ENCODE assay signal across 1 fruit fly cellular context in the genomic region with DNA sequence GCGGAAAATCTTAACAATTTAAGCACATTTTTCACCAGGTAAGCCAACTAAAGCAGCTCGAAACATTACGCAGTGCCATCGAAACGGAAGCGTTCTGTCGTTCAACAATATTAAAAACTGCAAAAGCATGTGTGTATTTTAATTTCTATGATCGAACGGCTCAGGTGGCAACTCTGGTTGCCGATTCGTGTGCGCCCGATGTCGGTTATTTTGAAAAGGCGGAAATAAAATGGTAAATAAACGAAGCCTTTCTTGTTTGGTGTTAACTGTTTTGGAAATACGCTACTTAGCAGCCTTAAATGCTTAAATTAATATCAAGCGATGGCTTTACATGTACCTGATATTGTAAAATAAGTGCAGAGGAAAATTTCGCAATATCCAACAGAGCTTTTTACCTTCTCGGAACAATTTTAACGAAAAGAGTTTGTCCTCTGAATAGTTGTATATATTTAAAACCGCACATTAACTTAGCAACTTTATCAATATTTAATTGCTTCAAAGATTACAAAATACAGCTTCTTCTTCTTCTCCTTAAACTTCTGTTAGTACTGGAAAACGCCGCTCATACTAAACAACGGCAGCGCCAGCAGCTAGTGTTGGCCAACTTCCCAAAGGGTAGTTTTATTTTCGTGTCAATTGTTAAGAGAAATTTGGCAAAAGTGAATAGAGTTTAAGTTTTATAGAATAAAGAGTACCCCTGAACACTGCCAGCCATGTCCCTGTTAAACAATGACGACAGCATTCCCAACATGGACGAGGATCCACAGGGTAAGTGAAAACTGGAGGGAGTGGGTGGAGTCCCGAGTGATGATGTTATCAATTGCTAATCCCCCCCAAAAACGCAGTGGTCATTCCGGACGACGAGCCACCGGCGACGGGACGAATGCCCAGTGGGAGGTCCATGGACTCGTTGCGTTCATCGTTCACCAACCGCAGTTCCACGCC.
A peak's percentile ranks its signal among the peaks of the same experiment; 100 is the strongest.
TF ChIP-seq lines count a peak whose summit lies in the region.

A gene (plus strand): TSS at position 588 of the 945 bp plus-strand sequence.

TF ChIP-seq in whole organism, embryonic, 481 proteins besides CTCF, POLR2A, EP300 and RAD21 (continued from another document and continues in another):
- TF ChIP-seq stc (GFP tag; IDR thresholded peaks at IDR 0.05; lab: Robert Waterston, UW) = no peak
- TF ChIP-seq Mes4 (GFP tag; optimal IDR thresholded peaks at IDR 0.05; lab: Kevin White, UChicago) = no peak
- no peak for TF ChIP-seq Vsx1 (GFP tag; optimal IDR thresholded peaks at IDR 0.05; lab: Kevin White, UChicago)
- TF ChIP-seq CG11093 (GFP tag; IDR thresholded peaks at IDR 0.05; lab: Robert Waterston, UW) = no peak
- TF ChIP-seq z (GFP tag; IDR thresholded peaks at IDR 0.05; lab: Robert Waterston, UW) = no peak
- no peak for TF ChIP-seq Bgb (GFP tag; IDR thresholded peaks at IDR 0.05; lab: Robert Waterston, UW; ENCODE audit: partially characterized antibody)
- TF ChIP-seq Med (GFP tag; lab: Kevin White, UChicago) = peak; percentile 88
- no peak for TF ChIP-seq toy (GFP tag; IDR thresholded peaks at IDR 0.05; lab: Robert Waterston, UW)
- no peak for TF ChIP-seq danr (GFP tag; IDR thresholded peaks at IDR 0.05; lab: Robert Waterston, UW)
- TF ChIP-seq jumu (GFP tag; optimal IDR thresholded peaks at IDR 0.05; lab: Kevin White, UChicago) = peak; percentile 38
- TF ChIP-seq CG15269 (tag; optimal IDR thresholded peaks at IDR 0.05; lab: Kevin White, UChicago) = no peak
- TF ChIP-seq CG5953 (GFP tag; IDR thresholded peaks at IDR 0.05; lab: Robert Waterston, UW) = no peak
- peak; percentile 59 for TF ChIP-seq CG2120 (GFP tag; optimal IDR thresholded peaks at IDR 0.05; lab: Kevin White, UChicago)
- TF ChIP-seq CG14710 (tag; optimal IDR thresholded peaks at IDR 0.05; lab: Kevin White, UChicago) = peak; percentile 39
- peak; percentile 2 for TF ChIP-seq CG8388 (GFP tag; optimal IDR thresholded peaks at IDR 0.05; lab: Kevin White, UChicago)
- no peak for TF ChIP-seq insv (GFP tag; optimal IDR thresholded peaks at IDR 0.05; lab: Kevin White, UChicago)
- no peak for TF ChIP-seq GATAe (GFP tag; conservative IDR thresholded peaks at IDR 0.05; lab: Robert Waterston, UW)
- no peak for TF ChIP-seq onecut (GFP tag; IDR thresholded peaks at IDR 0.05; lab: Robert Waterston, UW)
- no peak for TF ChIP-seq Six4 (GFP tag; optimal IDR thresholded peaks at IDR 0.05; lab: Kevin White, UChicago)
- TF ChIP-seq CG2202 (tag; optimal IDR thresholded peaks at IDR 0.05; lab: Kevin White, UChicago) = no peak
- TF ChIP-seq NC2α (GFP tag; optimal IDR thresholded peaks at IDR 0.05; lab: Kevin White, UChicago) = peak; percentile 8
- TF ChIP-seq CG7556 (GFP tag; optimal IDR thresholded peaks at IDR 0.05; lab: Kevin White, UChicago) = no peak
- TF ChIP-seq slou (GFP tag; optimal IDR thresholded peaks at IDR 0.05; lab: Kevin White, UChicago) = no peak
- no peak for TF ChIP-seq CG16779 (GFP tag; IDR thresholded peaks at IDR 0.05; lab: Robert Waterston, UW)
- no peak for TF ChIP-seq ac (GFP tag; optimal IDR thresholded peaks at IDR 0.05; lab: Kevin White, UChicago)
- TF ChIP-seq ftz-f1 (GFP tag; optimal IDR thresholded peaks at IDR 0.05; lab: Kevin White, UChicago) = no peak
- no peak for TF ChIP-seq hth (optimal IDR thresholded peaks at IDR 0.05; lab: Kevin White, UChicago)
- TF ChIP-seq Hmx (GFP tag; optimal IDR thresholded peaks at IDR 0.05; lab: Kevin White, UChicago) = no peak
- no peak for TF ChIP-seq CG12299 (tag; optimal IDR thresholded peaks at IDR 0.05; lab: Kevin White, UChicago)
- TF ChIP-seq tna (GFP tag; IDR thresholded peaks at IDR 0.05; lab: Robert Waterston, UW; ENCODE audit: partially characterized antibody) = no peak
- no peak for TF ChIP-seq schlank (tag; optimal IDR thresholded peaks at IDR 0.05; lab: Kevin White, UChicago)
- TF ChIP-seq Hand (GFP tag; optimal IDR thresholded peaks at IDR 0.05; lab: Kevin White, UChicago) = no peak
- TF ChIP-seq odd (GFP tag; optimal IDR thresholded peaks at IDR 0.05; lab: Kevin White, UChicago) = no peak
- TF ChIP-seq CG6765 (GFP tag; optimal IDR thresholded peaks at IDR 0.05; lab: Kevin White, UChicago) = no peak
- TF ChIP-seq bsh (GFP tag; optimal IDR thresholded peaks at IDR 0.05; lab: Kevin White, UChicago) = no peak
- no peak for TF ChIP-seq CG4854 (GFP tag; optimal IDR thresholded peaks at IDR 0.05; lab: Kevin White, UChicago)
- peak in 1 of 2 experiments; percentile 12 for TF ChIP-seq Eip74EF (GFP tag; optimal IDR thresholded peaks at IDR 0.05; lab: Kevin White, UChicago)
- TF ChIP-seq phol (tag; optimal IDR thresholded peaks at IDR 0.05; lab: Kevin White, UChicago) = peak; percentile 24
- peak; percentile 58 for TF ChIP-seq sens (GFP tag; lab: Kevin White, UChicago)
- no peak for TF ChIP-seq jing (GFP tag; optimal IDR thresholded peaks at IDR 0.05; lab: Kevin White, UChicago)
- peak; percentile 3 for TF ChIP-seq tap (tag; optimal IDR thresholded peaks at IDR 0.05; lab: Kevin White, UChicago)
- no peak for TF ChIP-seq ERR (GFP tag; optimal IDR thresholded peaks at IDR 0.05; lab: Kevin White, UChicago)
- TF ChIP-seq CG17186 (GFP tag; optimal IDR thresholded peaks at IDR 0.05; lab: Kevin White, UChicago) = peak; percentile 16
- TF ChIP-seq mld (GFP tag; IDR thresholded peaks at IDR 0.05; lab: Robert Waterston, UW; ENCODE audit: partially characterized antibody) = no peak
- TF ChIP-seq Dek (tag; optimal IDR thresholded peaks at IDR 0.05; lab: Kevin White, UChicago) = peak; percentile 43
- TF ChIP-seq kay (GFP tag; optimal IDR thresholded peaks at IDR 0.05; lab: Kevin White, UChicago) = no peak
- TF ChIP-seq Dip2 (GFP tag; IDR thresholded peaks at IDR 0.05; lab: Robert Waterston, UW) = no peak
- TF ChIP-seq Adf1 (GFP tag; IDR thresholded peaks at IDR 0.05; lab: Robert Waterston, UW) = no peak
- TF ChIP-seq CG10654 (GFP tag; optimal IDR thresholded peaks at IDR 0.05; lab: Kevin White, UChicago) = peak; percentile 0
- peak; percentile 27; the same call in 1 of the 3 replicates for TF ChIP-seq Aef1 (GFP tag; IDR thresholded peaks at IDR 0.05; lab: Robert Waterston, UW)
- TF ChIP-seq E2f2 (GFP tag; IDR thresholded peaks at IDR 0.05; lab: Robert Waterston, UW) = peak; percentile 62
- no peak for TF ChIP-seq Elba2 (GFP tag; optimal IDR thresholded peaks at IDR 0.05; lab: Kevin White, UChicago)
- TF ChIP-seq CG3838 (GFP tag; optimal IDR thresholded peaks at IDR 0.05; lab: Kevin White, UChicago) = no peak
- TF ChIP-seq tin (GFP tag; optimal IDR thresholded peaks at IDR 0.05; lab: Kevin White, UChicago) = peak; percentile 10
- TF ChIP-seq CG2199 (GFP tag; IDR thresholded peaks at IDR 0.05; lab: Robert Waterston, UW) = no peak
- no peak for TF ChIP-seq ase (GFP tag; IDR thresholded peaks at IDR 0.05; lab: Robert Waterston, UW)
- no peak for TF ChIP-seq CG6654 (GFP tag; optimal IDR thresholded peaks at IDR 0.05; lab: Kevin White, UChicago)
- TF ChIP-seq pan (optimal IDR thresholded peaks at IDR 0.05; lab: Kevin White, UChicago) = no peak
- TF ChIP-seq pan (GFP tag; optimal IDR thresholded peaks at IDR 0.05 in 1 of 2, IDR thresholded peaks at IDR 0.05 in 1 of 2) = peak in 1 of 2 experiments; percentile 26
- TF ChIP-seq CG11504 (tag; optimal IDR thresholded peaks at IDR 0.05; lab: Kevin White, UChicago) = no peak
- no peak for TF ChIP-seq vvl (GFP tag; IDR thresholded peaks at IDR 0.05; lab: Robert Waterston, UW)
- TF ChIP-seq bab2 (GFP tag; optimal IDR thresholded peaks at IDR 0.05; lab: Kevin White, UChicago) = peak; percentile 38
- TF ChIP-seq Xbp1 (GFP tag; optimal IDR thresholded peaks at IDR 0.05; lab: Kevin White, UChicago) = peak; percentile 10
- TF ChIP-seq CG34224 (GFP tag; IDR thresholded peaks at IDR 0.05; lab: Robert Waterston, UW; ENCODE audit: partially characterized antibody) = no peak
- no peak for TF ChIP-seq Bdp1 (GFP tag; optimal IDR thresholded peaks at IDR 0.05; lab: Kevin White, UChicago)
- TF ChIP-seq Xrp1 (GFP tag; IDR thresholded peaks at IDR 0.05; lab: Robert Waterston, UW) = no peak
- no peak for TF ChIP-seq fd96Cb (tag; optimal IDR thresholded peaks at IDR 0.05; lab: Kevin White, UChicago)
- TF ChIP-seq Rfx (GFP tag; IDR thresholded peaks at IDR 0.05; lab: Robert Waterston, UW) = peak; percentile 67
- peak; percentile 35 for TF ChIP-seq maf-S (GFP tag; optimal IDR thresholded peaks at IDR 0.05; lab: Kevin White, UChicago)
- no peak for TF ChIP-seq Ada2b (GFP tag; IDR thresholded peaks at IDR 0.05; lab: Robert Waterston, UW)
- TF ChIP-seq grau (tag; optimal IDR thresholded peaks at IDR 0.05; lab: Kevin White, UChicago) = peak; percentile 10
- TF ChIP-seq NC2β (GFP tag; optimal IDR thresholded peaks at IDR 0.05; lab: Kevin White, UChicago) = peak; percentile 13
- TF ChIP-seq pfk (GFP tag; optimal IDR thresholded peaks at IDR 0.05; lab: Kevin White, UChicago) = peak; percentile 1
- peak; percentile 31 for TF ChIP-seq pho (GFP tag; optimal IDR thresholded peaks at IDR 0.05; lab: Kevin White, UChicago)
- TF ChIP-seq Jarid2 (GFP tag; optimal IDR thresholded peaks at IDR 0.05; lab: Kevin White, UChicago) = no peak
- no peak for TF ChIP-seq CG14050 (GFP tag; IDR thresholded peaks at IDR 0.05; lab: Robert Waterston, UW)
- TF ChIP-seq Usf (GFP tag; optimal IDR thresholded peaks at IDR 0.05; lab: Kevin White, UChicago) = no peak
- TF ChIP-seq dmrt11E (tag; optimal IDR thresholded peaks at IDR 0.05; lab: Kevin White, UChicago) = no peak
- no peak for TF ChIP-seq D19A (tag; optimal IDR thresholded peaks at IDR 0.05; lab: Kevin White, UChicago)
- TF ChIP-seq ap (GFP tag; IDR thresholded peaks at IDR 0.05; lab: Robert Waterston, UW) = no peak
- TF ChIP-seq Spps (tag; optimal IDR thresholded peaks at IDR 0.05; lab: Kevin White, UChicago) = no peak
- no peak for TF ChIP-seq kah (GFP tag; optimal IDR thresholded peaks at IDR 0.05; lab: Kevin White, UChicago)
- TF ChIP-seq Atf6 (GFP tag; IDR thresholded peaks at IDR 0.05; lab: Robert Waterston, UW) = no peak
- TF ChIP-seq NfI (GFP tag; optimal IDR thresholded peaks at IDR 0.05; lab: Kevin White, UChicago) = peak; percentile 47
- TF ChIP-seq slbo (GFP tag; IDR thresholded peaks at IDR 0.05; lab: Robert Waterston, UW) = peak; percentile 75
- no peak for TF ChIP-seq Hey (tag; optimal IDR thresholded peaks at IDR 0.05; lab: Kevin White, UChicago)
- TF ChIP-seq CG3163 (GFP tag; optimal IDR thresholded peaks at IDR 0.05; lab: Kevin White, UChicago) = no peak
- TF ChIP-seq trh (GFP tag; optimal IDR thresholded peaks at IDR 0.05; lab: Kevin White, UChicago) = no peak
- no peak for TF ChIP-seq CG8765 (GFP tag; IDR thresholded peaks at IDR 0.05; lab: Robert Waterston, UW)
- no peak for TF ChIP-seq chinmo (GFP tag; IDR thresholded peaks at IDR 0.05; lab: Robert Waterston, UW; ENCODE audit: partially characterized antibody)
- no peak for TF ChIP-seq Optix (GFP tag; IDR thresholded peaks at IDR 0.05; lab: Robert Waterston, UW)
- no peak for TF ChIP-seq mirr (GFP tag; optimal IDR thresholded peaks at IDR 0.05; lab: Kevin White, UChicago)
- no peak for TF ChIP-seq chm (GFP tag; IDR thresholded peaks at IDR 0.05; lab: Robert Waterston, UW)
- TF ChIP-seq knrl (GFP tag; IDR thresholded peaks at IDR 0.05; lab: Robert Waterston, UW; ENCODE audit: partially characterized antibody) = no peak
- no peak for TF ChIP-seq tgo (GFP tag; IDR thresholded peaks at IDR 0.05; lab: Robert Waterston, UW)
- TF ChIP-seq CG17328 (GFP tag; IDR thresholded peaks at IDR 0.05; lab: Robert Waterston, UW) = no peak
- no peak for TF ChIP-seq lov (optimal IDR thresholded peaks at IDR 0.05; lab: Kevin White, UChicago)
- no peak for TF ChIP-seq lov (GFP tag; IDR thresholded peaks at IDR 0.05; lab: Robert Waterston, UW)
- no peak for TF ChIP-seq twi (tag; optimal IDR thresholded peaks at IDR 0.05; lab: Kevin White, UChicago)
- TF ChIP-seq Opbp (GFP tag; IDR thresholded peaks at IDR 0.05; lab: Robert Waterston, UW; ENCODE audit: partially characterized antibody) = peak; percentile 54; the same call in 1 of the 3 replicates
- TF ChIP-seq gsb (GFP tag; IDR thresholded peaks at IDR 0.05; lab: Robert Waterston, UW) = no peak
- peak; percentile 70 for TF ChIP-seq Ets97D (GFP tag; optimal IDR thresholded peaks at IDR 0.05; lab: Kevin White, UChicago)
- TF ChIP-seq ATbp (GFP tag; optimal IDR thresholded peaks at IDR 0.05; lab: Kevin White, UChicago) = no peak
- no peak for TF ChIP-seq CG3065 (GFP tag; optimal IDR thresholded peaks at IDR 0.05; lab: Kevin White, UChicago)
- peak; percentile 59 for TF ChIP-seq pzg (GFP tag; optimal IDR thresholded peaks at IDR 0.05; lab: Kevin White, UChicago)
- TF ChIP-seq hb (GFP tag; IDR thresholded peaks at IDR 0.05; lab: Robert Waterston, UW; ENCODE audit: partially characterized antibody) = no peak
- peak; percentile 50 for TF ChIP-seq CoRest (tag; optimal IDR thresholded peaks at IDR 0.05; lab: Kevin White, UChicago)
- peak; percentile 44 for TF ChIP-seq lilli (GFP tag; optimal IDR thresholded peaks at IDR 0.05; lab: Kevin White, UChicago)
- TF ChIP-seq Meics (GFP tag; optimal IDR thresholded peaks at IDR 0.05; lab: Kevin White, UChicago) = peak; percentile 17
- no peak for TF ChIP-seq CG11560 (tag; IDR thresholded peaks at IDR 0.05; lab: Robert Waterston, UW)
- peak; percentile 68 for TF ChIP-seq CG9932 (GFP tag; IDR thresholded peaks at IDR 0.05; lab: Robert Waterston, UW)
- peak; percentile 93 for TF ChIP-seq CG10267 (tag; optimal IDR thresholded peaks at IDR 0.05; lab: Kevin White, UChicago)
- no peak; the same call in 3 of the 4 replicates for TF ChIP-seq Gug (GFP tag; IDR thresholded peaks at IDR 0.05; lab: Robert Waterston, UW)
- no peak for TF ChIP-seq Asciz (GFP tag; optimal IDR thresholded peaks at IDR 0.05; lab: Kevin White, UChicago)
- TF ChIP-seq ind (GFP tag; optimal IDR thresholded peaks at IDR 0.05; lab: Kevin White, UChicago) = peak; percentile 42
- TF ChIP-seq Drgx (GFP tag; IDR thresholded peaks at IDR 0.05; lab: Robert Waterston, UW) = no peak
- TF ChIP-seq eve (GFP tag; optimal IDR thresholded peaks at IDR 0.05; lab: Kevin White, UChicago) = no peak
- TF ChIP-seq fd3F (GFP tag; optimal IDR thresholded peaks at IDR 0.05; lab: Kevin White, UChicago) = no peak
- no peak for TF ChIP-seq CG15696 (tag; optimal IDR thresholded peaks at IDR 0.05; lab: Kevin White, UChicago)
- no peak for TF ChIP-seq CG4820 (GFP tag; optimal IDR thresholded peaks at IDR 0.05; lab: Kevin White, UChicago)
- TF ChIP-seq lola (GFP tag; optimal IDR thresholded peaks at IDR 0.05; lab: Kevin White, UChicago) = no peak
- TF ChIP-seq Stat92E (GFP tag; optimal IDR thresholded peaks at IDR 0.05; lab: Kevin White, UChicago) = no peak
- no peak for TF ChIP-seq pb (GFP tag; optimal IDR thresholded peaks at IDR 0.05; lab: Kevin White, UChicago)
- no peak for TF ChIP-seq CG17361 (GFP tag; IDR thresholded peaks at IDR 0.05; lab: Robert Waterston, UW)
- no peak for TF ChIP-seq CG15011 (GFP tag; optimal IDR thresholded peaks at IDR 0.05; lab: Kevin White, UChicago)
- no peak for TF ChIP-seq Lpt (GFP tag; optimal IDR thresholded peaks at IDR 0.05; lab: Kevin White, UChicago)
